Worm (Caenorhabditis elegans): ENCODE data around the gene col-178.

col-178 gene

ce11 chrX:11243604-11244003 lies 44.3 kb downstream of the col-178 start:
- TF ChIP-seq mdl-1 (tag; optimal IDR thresholded peaks at IDR 0.05), result no peak
- TF ChIP-seq daf-12 (tag; optimal IDR thresholded peaks at IDR 0.05), result no peak
- TF ChIP-seq unc-62 (GFP tag; optimal IDR thresholded peaks at IDR 0.05), result no peak
- TF ChIP-seq elt-1 (tag; optimal IDR thresholded peaks at IDR 0.05), result no peak
- no peak for TF ChIP-seq ZK546.5 (tag; optimal IDR thresholded peaks at IDR 0.05)
- no peak for TF ChIP-seq nhr-11 (tag; optimal IDR thresholded peaks at IDR 0.05)
- no peak for TF ChIP-seq pha-4 (tag; optimal IDR thresholded peaks at IDR 0.05)
- no peak for TF ChIP-seq nfya-1 (tag; optimal IDR thresholded peaks at IDR 0.05; ENCODE audit: insufficient read depth)
- no peak for TF ChIP-seq mml-1 (tag; optimal IDR thresholded peaks at IDR 0.05)
- no peak for TF ChIP-seq egl-5 (tag; optimal IDR thresholded peaks at IDR 0.05)
- no peak for TF ChIP-seq nhr-67 (tag; optimal IDR thresholded peaks at IDR 0.05)

DNA sequence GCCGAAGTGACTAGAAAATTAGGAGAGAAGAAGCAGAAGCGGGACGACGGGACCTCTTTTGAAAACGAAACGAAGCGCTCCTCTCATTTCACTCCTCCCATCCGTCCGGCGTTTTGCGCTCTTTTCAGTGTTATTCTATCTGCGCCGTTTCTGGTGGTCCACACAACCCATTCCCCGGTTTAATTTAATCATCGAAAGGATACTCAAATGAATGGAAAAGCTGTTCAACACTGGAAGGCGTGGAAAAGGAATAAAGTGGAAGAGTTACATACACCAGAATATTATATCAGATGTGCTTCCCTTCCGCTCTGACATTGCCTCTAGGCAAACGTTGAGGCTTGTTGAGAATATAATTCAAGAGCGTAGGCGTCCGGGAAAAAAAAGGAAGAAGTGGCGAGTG lies 45.8 kb downstream of the col-178 start:
- TF ChIP-seq lsy-12 (tag; optimal IDR thresholded peaks at IDR 0.05) (no peak), hmg-11 (tag; optimal IDR thresholded peaks at IDR 0.05) (peak; percentile 13), ceh-28 (tag; optimal IDR thresholded peaks at IDR 0.05) (no peak)

DNA sequence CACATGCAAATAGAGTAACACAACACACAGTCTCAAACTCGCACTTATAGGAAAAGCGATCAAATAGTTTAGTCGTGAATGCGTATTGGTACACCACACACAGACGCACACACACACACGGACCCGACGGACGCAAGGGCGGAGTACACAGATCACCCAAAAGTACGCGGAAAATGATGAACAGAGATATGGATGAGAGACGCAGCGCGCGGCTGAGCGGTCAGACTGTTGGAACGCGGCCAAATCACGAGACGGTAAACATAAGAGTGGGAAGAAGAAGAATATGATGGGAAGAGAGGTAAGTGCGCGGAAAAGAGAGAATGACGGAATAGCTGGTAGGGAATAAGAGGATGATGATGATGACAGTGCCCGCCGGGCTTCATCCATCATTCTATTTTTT lies 48.8 kb downstream of the col-178 start:
- TF ChIP-seq ceh-16 (tag; optimal IDR thresholded peaks at IDR 0.05) (no peak), nhr-76 (tag; optimal IDR thresholded peaks at IDR 0.05) (no peak), nhr-12 (tag; optimal IDR thresholded peaks at IDR 0.05) (no peak), egl-27 (tag; optimal IDR thresholded peaks at IDR 0.05) (no peak), elt-2 (tag; optimal IDR thresholded peaks at IDR 0.05) (no peak), mml-1 (tag; optimal IDR thresholded peaks at IDR 0.05) (no peak), nhr-67 (tag; optimal IDR thresholded peaks at IDR 0.05) (no peak), ceh-82 (tag; optimal IDR thresholded peaks at IDR 0.05) (no peak), nhr-25 (tag; optimal IDR thresholded peaks at IDR 0.05) (peak; percentile 67), eor-1 (tag; optimal IDR thresholded peaks at IDR 0.05) (no peak), nfya-1 (tag; optimal IDR thresholded peaks at IDR 0.05; ENCODE audit: insufficient read depth) (peak; percentile 30), nhr-237 (tag; optimal IDR thresholded peaks at IDR 0.05) (no peak), skn-1 (tag; optimal IDR thresholded peaks at IDR 0.05) (no peak), nhr-77 (tag; optimal IDR thresholded peaks at IDR 0.05) (no peak), daf-12 (tag; optimal IDR thresholded peaks at IDR 0.05) (no peak), lin-39 (tag; optimal IDR thresholded peaks at IDR 0.05) (no peak), snpc-4 (tag; optimal IDR thresholded peaks at IDR 0.05) (no peak), ZK546.5 (tag; optimal IDR thresholded peaks at IDR 0.05) (no peak), nhr-11 (tag; optimal IDR thresholded peaks at IDR 0.05) (no peak), sea-2 (GFP tag; optimal IDR thresholded peaks at IDR 0.05) (no peak), zag-1 (tag; optimal IDR thresholded peaks at IDR 0.05) (no peak), lsy-12 (tag; optimal IDR thresholded peaks at IDR 0.05) (no peak), ztf-4 (tag; optimal IDR thresholded peaks at IDR 0.05) (no peak), egl-5 (tag; optimal IDR thresholded peaks at IDR 0.05) (no peak), elt-3 (tag; optimal IDR thresholded peaks at IDR 0.05) (no peak), tbx-2 (tag; optimal IDR thresholded peaks at IDR 0.05) (peak; percentile 43), pha-4 (tag; optimal IDR thresholded peaks at IDR 0.05) (peak; percentile 49), nhr-43 (tag; optimal IDR thresholded peaks at IDR 0.05; ENCODE audit: poor library complexity, severe bottlenecking) (peak; percentile 82), nhr-23 (tag; optimal IDR thresholded peaks at IDR 0.05) (peak; percentile 87), lin-15B (tag; optimal IDR thresholded peaks at IDR 0.05) (peak; percentile 9), jun-1 (tag; optimal IDR thresholded peaks at IDR 0.05) (no peak), ceh-9 (tag; optimal IDR thresholded peaks at IDR 0.05) (no peak), fkh-10 (GFP tag; optimal IDR thresholded peaks at IDR 0.05) (no peak), ama-1 (optimal IDR thresholded peaks at IDR 0.05) (no peak), aly-2 (tag; optimal IDR thresholded peaks at IDR 0.05) (no peak), unc-39 (tag; optimal IDR thresholded peaks at IDR 0.05) (no peak), pqm-1 (tag; optimal IDR thresholded peaks at IDR 0.05) (no peak), elt-1 (tag; optimal IDR thresholded peaks at IDR 0.05) (no peak), fos-1 (tag; optimal IDR thresholded peaks at IDR 0.05) (no peak), unc-62 (GFP tag; optimal IDR thresholded peaks at IDR 0.05) (no peak), hmg-11 (tag; optimal IDR thresholded peaks at IDR 0.05) (no peak), mdl-1 (tag; optimal IDR thresholded peaks at IDR 0.05) (no peak), fkh-2 (tag; optimal IDR thresholded peaks at IDR 0.05) (no peak), ceh-28 (tag; optimal IDR thresholded peaks at IDR 0.05) (no peak), nhr-28 (tag; optimal IDR thresholded peaks at IDR 0.05) (no peak), R02D3.7 (tag; optimal IDR thresholded peaks at IDR 0.05) (no peak), ztf-11 (tag; optimal IDR thresholded peaks at IDR 0.05) (no peak)

Data from whole organism, L3 larva.